Fruit fly (Drosophila melanogaster) whole organism, pupa: ENCODE data around the gene CG31769.

Source experiments
- CG10348 ChIP-seq: fragments of 200-800 bp; sonication (Bioruptor generic); IDR thresholded peaks from 2 replicates; pipeline ENCODE4 v1.3.6; 2022; ENCODE audit warnings: missing biosample characterization, missing genetic modification characterization
- CG12605 ChIP-seq: fragments of 200-800 bp; sonication (Bioruptor generic); IDR thresholded peaks from 2 replicates; pipeline ENCODE4 v1.3.6; 2022; ENCODE audit warnings: missing biosample characterization, missing genetic modification characterization
- CG13204 ChIP-seq: fragments of 200-800 bp; sonication (Bioruptor generic); optimal IDR thresholded peaks from 2 replicates; lab custom pipeline; 2018; ENCODE audit warnings: missing biosample characterization, mild to moderate bottlenecking, missing genetic modification characterization, moderate library complexity
- CG14655 ChIP-seq: fragments of 200-800 bp; sonication (Bioruptor generic); optimal IDR thresholded peaks from 3 replicates; lab custom pipeline; 2017; ENCODE audit warnings: mild to moderate bottlenecking, missing biosample characterization, missing genetic modification reagents, missing genetic modification characterization
- CG15710 ChIP-seq: fragments of 200-800 bp; sonication (Bioruptor generic); optimal IDR thresholded peaks from 2 replicates; lab custom pipeline; 2018; ENCODE audit warnings: missing biosample characterization, mild to moderate bottlenecking, missing genetic modification characterization, moderate library complexity
- CG17806 ChIP-seq: fragments of 200-800 bp; sonication (Bioruptor generic); optimal IDR thresholded peaks from 2 replicates; lab custom pipeline; 2018; ENCODE audit warnings: missing biosample characterization, mild to moderate bottlenecking, missing genetic modification characterization, moderate library complexity
- CG32121 ChIP-seq: fragments of 200-800 bp; sonication (Bioruptor generic); IDR thresholded peaks from 2 replicates; pipeline ENCODE4 v1.3.6; 2022; ENCODE audit warnings: missing biosample characterization, missing genetic modification characterization
- CG34367 ChIP-seq: fragments of 200-800 bp; sonication (Bioruptor generic); optimal IDR thresholded peaks from 2 replicates; lab custom pipeline; 2018; ENCODE audit warnings: missing biosample characterization, mild to moderate bottlenecking, missing genetic modification characterization
- CG4496 ChIP-seq: fragments of 200-800 bp; sonication (Bioruptor generic); IDR thresholded peaks from 3 replicates; pipeline ENCODE4 v1.3.6; 2022; ENCODE audit warnings: missing biosample characterization, missing genetic modification characterization
- CG8159 ChIP-seq: fragments of 200-800 bp; sonication (Bioruptor generic); optimal IDR thresholded peaks from 3 replicates; lab custom pipeline; 2018; ENCODE audit warnings: missing biosample characterization, mild to moderate bottlenecking, missing genetic modification characterization, moderate library complexity
- CG8301 ChIP-seq: fragments of 200-800 bp; sonication (Bioruptor generic); optimal IDR thresholded peaks from 2 replicates; lab custom pipeline; 2018; ENCODE audit warnings: missing biosample characterization, mild to moderate bottlenecking, missing genetic modification characterization
- CG9948 ChIP-seq: fragments of 200-800 bp; sonication (Bioruptor generic); optimal IDR thresholded peaks from 2 replicates; lab custom pipeline; 2018; ENCODE audit warnings: missing biosample characterization, mild to moderate bottlenecking, missing genetic modification characterization, moderate library complexity
- D1 ChIP-seq: fragments of 200-800 bp; sonication (Bioruptor generic); optimal IDR thresholded peaks from 2 replicates; lab custom pipeline; 2018; ENCODE audit warnings: missing biosample characterization, mild to moderate bottlenecking, missing genetic modification characterization, moderate library complexity
- EcR ChIP-seq: fragments of 200-800 bp; sonication (Bioruptor generic); optimal IDR thresholded peaks from 3 replicates; lab custom pipeline; 2019; ENCODE audit warnings: missing biosample characterization, missing genetic modification characterization, mild to moderate bottlenecking, moderate library complexity, missing genetic modification reagents
- Ets98B ChIP-seq: fragments of 200-800 bp; sonication (Bioruptor generic); IDR thresholded peaks from 2 replicates; pipeline ENCODE4 v1.3.6; 2022; ENCODE audit warnings: missing biosample characterization, missing genetic modification characterization
- Pif1A ChIP-seq: fragments of 200-800 bp; sonication (Bioruptor generic); optimal IDR thresholded peaks from 3 replicates; lab custom pipeline; 2016; ENCODE audit warnings: missing biosample characterization, missing genetic modification characterization
- Pif1B ChIP-seq: fragments of 200-800 bp; sonication (Bioruptor generic); optimal IDR thresholded peaks from 3 replicates; lab custom pipeline; 2016; ENCODE audit warnings: missing biosample characterization, missing genetic modification characterization
- Snoo ChIP-seq: fragments of 200-800 bp; sonication (Bioruptor generic); optimal IDR thresholded peaks from 3 replicates; lab custom pipeline; 2017; ENCODE audit warnings: missing biosample characterization, mild to moderate bottlenecking, missing genetic modification characterization, inconsistent platforms
- fd96Ca ChIP-seq: fragments of 200-800 bp; sonication (Bioruptor generic); IDR thresholded peaks from 3 replicates; pipeline ENCODE4 v1.3.6; 2022; ENCODE audit warnings: missing biosample characterization, missing genetic modification characterization
- gl ChIP-seq: fragments of 200-800 bp; sonication (Bioruptor generic); optimal IDR thresholded peaks from 2 replicates; lab custom pipeline; 2018; ENCODE audit warnings: missing biosample characterization, mild to moderate bottlenecking, missing genetic modification characterization
- rn ChIP-seq: fragments of 200-800 bp; sonication (Bioruptor generic); IDR thresholded peaks from 2 replicates; pipeline ENCODE4 v1.3.6; 2022; ENCODE audit warnings: missing biosample characterization, missing genetic modification characterization

CG31769 gene

DNA sequence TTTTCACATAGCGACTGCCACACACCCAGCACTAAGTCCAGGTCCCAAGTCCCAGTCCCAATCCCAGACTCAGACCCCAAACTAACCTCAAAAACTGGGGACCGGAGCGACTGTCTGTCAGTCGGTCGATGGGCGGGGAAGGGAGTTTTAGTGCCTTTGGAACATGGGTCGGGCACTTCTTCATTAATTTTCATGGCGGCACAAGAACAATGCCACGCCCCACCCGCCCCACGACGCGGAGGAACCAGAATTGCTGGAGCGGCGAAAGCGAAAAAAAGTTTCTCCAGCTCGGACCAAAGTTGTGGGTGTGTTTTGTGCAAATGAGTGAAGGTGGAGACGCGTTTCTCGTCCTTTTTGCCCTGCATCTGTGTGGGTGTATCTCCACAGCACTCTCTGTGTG is 2.7 kb upstream of the CG31769 start:
- no peak for TF ChIP-seq CG32121
- no peak for TF ChIP-seq CG10348
- TF ChIP-seq CG34367 (tag; lab: Kevin White, UChicago): no peak
- TF ChIP-seq CG17806: no peak
- no peak for TF ChIP-seq Pif1A (GFP tag; lab: Kevin White, UChicago)
- TF ChIP-seq Snoo (tag; lab: Kevin White, UChicago): no peak
- no peak for TF ChIP-seq CG15710 (tag; lab: Kevin White, UChicago)
- TF ChIP-seq Ets98B (GFP tag; lab: Robert Waterston, UW): no peak
- TF ChIP-seq CG12605 (GFP tag; lab: Robert Waterston, UW): no peak
- TF ChIP-seq CG8301 (tag; lab: Kevin White, UChicago): no peak

DNA sequence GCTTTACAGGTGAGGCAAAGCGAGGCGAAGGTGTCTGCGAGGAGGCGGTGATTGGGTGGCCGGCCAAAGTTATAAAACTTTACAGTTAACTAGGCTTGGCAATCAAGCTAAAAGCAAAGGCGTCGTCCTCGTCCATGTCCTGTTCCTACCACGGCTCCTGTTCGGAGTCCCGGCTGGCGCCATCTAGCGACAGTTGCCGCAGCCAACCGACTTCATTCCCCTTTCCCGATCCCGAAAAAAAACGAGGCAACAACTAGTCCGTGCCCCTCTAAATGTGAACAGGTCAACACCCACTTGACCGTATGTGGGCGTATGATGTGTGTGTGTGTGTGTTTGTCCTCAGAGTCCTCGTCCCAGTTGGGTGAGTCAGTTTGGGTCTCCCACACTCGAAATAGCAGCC is 1.7 kb upstream of the CG31769 start:
- TF ChIP-seq CG12605 (GFP tag; lab: Robert Waterston, UW) (no peak), CG9948 (tag; lab: Kevin White, UChicago) (no peak), Ets98B (GFP tag; lab: Robert Waterston, UW) (no peak), Snoo (tag; lab: Kevin White, UChicago) (no peak), D1 (tag; lab: Kevin White, UChicago) (no peak), CG15710 (tag; lab: Kevin White, UChicago) (no peak), CG8301 (tag; lab: Kevin White, UChicago) (no peak), Pif1B (GFP tag; lab: Kevin White, UChicago) (no peak), CG17806 (no peak), CG14655 (GFP tag; lab: Kevin White, UChicago) (no peak), CG10348 (no peak), rn (GFP tag; lab: Robert Waterston, UW) (no peak), EcR (GFP tag; lab: Kevin White, UChicago) (no peak), CG32121 (no peak), fd96Ca (GFP tag; lab: Robert Waterston, UW) (no peak), Pif1A (GFP tag; lab: Kevin White, UChicago) (no peak), CG8159 (tag; lab: Kevin White, UChicago) (no peak), CG13204 (GFP tag; lab: Kevin White, UChicago) (no peak), CG4496 (GFP tag; lab: Robert Waterston, UW) (no peak)

DNA sequence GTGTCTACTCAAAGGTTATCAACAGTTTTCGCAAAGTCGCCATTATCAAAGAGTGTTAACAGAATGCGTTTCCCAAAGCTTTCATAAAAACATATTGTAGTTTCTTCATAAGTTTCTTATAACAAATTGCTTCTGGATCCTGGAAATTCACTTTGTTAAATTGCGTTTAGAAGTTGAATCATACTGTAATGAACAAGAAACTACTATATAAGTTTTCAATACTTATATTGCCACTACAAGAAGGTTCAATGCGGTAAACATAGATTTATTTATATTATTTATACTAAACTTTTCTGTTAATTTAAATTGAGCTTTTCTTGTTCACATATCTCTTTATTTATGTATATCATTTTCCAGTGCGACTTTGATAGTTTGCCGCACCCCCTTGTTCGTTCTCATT is 1.2 kb downstream of the CG31769 start, which contains the start of gene CG15293:
Gene CG15293 (minus strand): TSS at position 101 of the 400 bp plus-strand sequence.
- TF ChIP-seq CG14655 (GFP tag; lab: Kevin White, UChicago): no peak
- no peak for TF ChIP-seq CG15710 (tag; lab: Kevin White, UChicago)
- no peak for TF ChIP-seq CG8301 (tag; lab: Kevin White, UChicago)
- no peak for TF ChIP-seq CG9948 (tag; lab: Kevin White, UChicago)
- TF ChIP-seq D1 (tag; lab: Kevin White, UChicago): no peak
- no peak for TF ChIP-seq CG13204 (GFP tag; lab: Kevin White, UChicago)
- TF ChIP-seq Ets98B (GFP tag; lab: Robert Waterston, UW): no peak
- TF ChIP-seq CG4496 (GFP tag; lab: Robert Waterston, UW): no peak
- no peak for TF ChIP-seq CG34367 (tag; lab: Kevin White, UChicago)
- TF ChIP-seq CG17806: no peak
- no peak for TF ChIP-seq Snoo (tag; lab: Kevin White, UChicago)
- no peak for TF ChIP-seq EcR (GFP tag; lab: Kevin White, UChicago)
- no peak for TF ChIP-seq CG12605 (GFP tag; lab: Robert Waterston, UW)
- TF ChIP-seq rn (GFP tag; lab: Robert Waterston, UW): no peak
- no peak for TF ChIP-seq CG32121
- TF ChIP-seq CG8159 (tag; lab: Kevin White, UChicago): no peak
- TF ChIP-seq Pif1A (GFP tag; lab: Kevin White, UChicago): no peak
- TF ChIP-seq fd96Ca (GFP tag; lab: Robert Waterston, UW): no peak
- no peak for TF ChIP-seq gl (tag; lab: Kevin White, UChicago)
- no peak for TF ChIP-seq CG10348

DNA sequence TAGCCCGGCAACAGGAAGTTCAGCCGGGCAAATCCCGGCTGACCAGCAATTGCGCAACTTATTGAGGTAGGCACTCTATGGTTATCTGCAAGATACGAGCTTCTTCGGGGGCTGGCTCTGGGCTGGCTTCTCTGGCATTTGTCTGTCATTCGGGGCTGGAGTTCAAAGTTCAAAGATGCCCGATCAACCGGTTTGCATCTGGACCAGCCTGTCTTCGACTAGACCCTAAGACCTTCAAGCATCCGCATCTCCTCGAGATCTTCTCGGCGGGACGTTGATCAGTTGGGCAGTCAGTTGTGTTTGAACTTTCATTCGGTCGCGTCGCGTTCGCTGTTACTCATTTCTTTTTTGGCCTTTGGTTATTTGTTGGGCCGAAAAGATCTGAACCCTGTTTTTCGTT is 6.7 kb downstream of the CG31769 start, which contains the start of gene CG46301:
Gene CG46301 (plus strand): TSS at position 301 of the 400 bp plus-strand sequence.
- TF ChIP-seq CG4496 (GFP tag; lab: Robert Waterston, UW): no peak
- TF ChIP-seq CG14655 (GFP tag; lab: Kevin White, UChicago): no peak
- TF ChIP-seq Pif1B (GFP tag; lab: Kevin White, UChicago): no peak
- TF ChIP-seq CG8159 (tag; lab: Kevin White, UChicago): no peak
- no peak for TF ChIP-seq CG9948 (tag; lab: Kevin White, UChicago)
- no peak for TF ChIP-seq CG13204 (GFP tag; lab: Kevin White, UChicago)
- no peak for TF ChIP-seq Pif1A (GFP tag; lab: Kevin White, UChicago)

DNA sequence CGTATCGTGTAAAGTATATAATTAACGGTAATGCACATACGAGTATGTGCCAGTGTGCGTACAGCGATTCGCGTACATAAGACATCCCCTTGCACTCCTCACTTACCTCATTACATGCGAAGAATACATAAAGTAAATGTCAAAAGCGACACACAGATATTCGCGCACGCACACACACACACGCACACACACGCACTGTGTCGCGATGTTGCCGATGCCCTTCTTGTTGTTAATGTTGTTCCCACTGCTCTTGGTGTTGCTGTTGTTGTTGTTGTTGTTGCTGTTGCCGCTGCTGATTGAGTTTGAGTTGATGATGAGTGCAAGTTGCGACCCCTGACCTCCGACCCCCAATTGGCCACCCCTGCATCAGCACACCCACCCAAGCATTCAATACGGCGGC is 14.9 kb downstream of the CG31769 start:
- TF ChIP-seq CG14655 (GFP tag; lab: Kevin White, UChicago) (no peak), D1 (tag; lab: Kevin White, UChicago) (no peak), CG8159 (tag; lab: Kevin White, UChicago) (no peak), Pif1A (GFP tag; lab: Kevin White, UChicago) (no peak), EcR (GFP tag; lab: Kevin White, UChicago) (no peak), CG34367 (tag; lab: Kevin White, UChicago) (no peak), gl (tag; lab: Kevin White, UChicago) (no peak), Ets98B (GFP tag; lab: Robert Waterston, UW) (no peak), CG15710 (tag; lab: Kevin White, UChicago) (no peak), CG32121 (no peak), Pif1B (GFP tag; lab: Kevin White, UChicago) (no peak)

DNA sequence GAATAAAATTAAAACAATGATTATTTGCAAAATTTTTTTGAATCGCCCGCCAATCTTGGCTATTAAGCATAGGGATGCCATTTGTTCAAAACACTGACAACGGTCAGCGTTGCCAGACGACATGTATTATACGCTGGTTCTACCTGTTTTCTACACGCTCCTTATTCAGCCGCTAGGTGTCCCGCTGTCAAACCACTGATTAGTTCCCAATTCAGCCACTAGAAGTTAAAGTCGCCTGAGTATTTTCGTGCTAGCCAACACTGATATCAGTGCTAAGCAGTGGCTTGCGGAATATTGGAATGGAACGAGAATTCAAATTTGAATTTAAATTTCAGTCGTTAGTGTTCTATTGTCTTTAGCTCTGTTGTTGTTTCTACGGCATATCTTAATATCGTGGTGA is 15.9 kb downstream of the CG31769 start:
- TF ChIP-seq D1 (tag; lab: Kevin White, UChicago): no peak
- no peak for TF ChIP-seq CG17806
- TF ChIP-seq Pif1B (GFP tag; lab: Kevin White, UChicago): no peak
- no peak for TF ChIP-seq fd96Ca (GFP tag; lab: Robert Waterston, UW)
- no peak for TF ChIP-seq EcR (GFP tag; lab: Kevin White, UChicago)
